Fruit fly (Drosophila melanogaster): Measurements from ENCODE around the gene CG14635.

The CG14635 gene

DNA sequence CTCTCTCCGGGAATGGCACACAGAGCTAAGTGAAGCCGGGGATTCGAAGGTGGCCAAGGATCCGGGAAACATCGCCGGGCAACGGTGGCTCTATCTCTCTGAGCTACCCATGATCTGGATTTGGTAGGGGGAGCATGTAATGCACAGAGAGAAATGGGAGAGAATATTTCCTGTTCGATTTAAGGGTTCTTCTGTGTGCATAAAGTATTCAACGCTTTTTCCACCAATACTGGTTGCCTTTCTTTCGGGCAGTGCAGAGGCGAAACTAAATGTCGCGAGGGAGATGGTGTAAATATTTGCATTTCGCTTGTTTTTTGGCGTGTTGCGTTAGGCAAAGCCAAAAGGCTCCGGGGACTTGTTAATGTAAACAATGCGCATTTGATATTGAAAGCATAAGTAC lies 2.7 kb upstream of the CG14635 start (continued):
- TF ChIP-seq sna (GFP tag; IDR thresholded peaks at IDR 0.05; ENCODE audit: partially characterized antibody) (no peak), PHDP (tag; optimal IDR thresholded peaks at IDR 0.05) (peak; percentile 1), Side (GFP tag; optimal IDR thresholded peaks at IDR 0.05) (no peak), ara (GFP tag; IDR thresholded peaks at IDR 0.05) (no peak), CG33557 (GFP tag; optimal IDR thresholded peaks at IDR 0.05) (no peak), Hmx (GFP tag; optimal IDR thresholded peaks at IDR 0.05) (no peak), CG5953 (GFP tag; IDR thresholded peaks at IDR 0.05) (no peak), sd (tag; optimal IDR thresholded peaks at IDR 0.05) (no peak), NfI (GFP tag; optimal IDR thresholded peaks at IDR 0.05) (no peak), Ptx1 (GFP tag; IDR thresholded peaks at IDR 0.05) (peak; percentile 49), CG14710 (tag; optimal IDR thresholded peaks at IDR 0.05) (no peak), CG1529 (GFP tag; optimal IDR thresholded peaks at IDR 0.05) (no peak), Antp (GFP tag; optimal IDR thresholded peaks at IDR 0.05) (peak; percentile 33), CG11696 (GFP tag; IDR thresholded peaks at IDR 0.05) (no peak), cg (GFP tag; optimal IDR thresholded peaks at IDR 0.05) (no peak), CG10366 (GFP tag; IDR thresholded peaks at IDR 0.05) (peak; percentile 11; the same call in 1 of the 2 replicates), Med (GFP tag) (peak; percentile 69), Gug (GFP tag; IDR thresholded peaks at IDR 0.05) (peak; percentile 20; the same call in 1 of the 4 replicates), croc (GFP tag; conservative IDR thresholded peaks at IDR 0.05) (no peak), CG7839 (tag; optimal IDR thresholded peaks at IDR 0.05) (peak; percentile 17), Tbp (GFP tag; optimal IDR thresholded peaks at IDR 0.05) (no peak), fd96Cb (tag; optimal IDR thresholded peaks at IDR 0.05) (peak; percentile 42), CG17359 (tag; optimal IDR thresholded peaks at IDR 0.05) (peak; percentile 26), CG11085 (GFP tag; IDR thresholded peaks at IDR 0.05) (no peak), nerfin-2 (GFP tag; IDR thresholded peaks at IDR 0.05; ENCODE audit: partially characterized antibody) (no peak), CG32772 (GFP tag; IDR thresholded peaks at IDR 0.05) (0 out of 2 replicates have a peak, but pooled peaks have one; percentile 19), CG12299 (tag; optimal IDR thresholded peaks at IDR 0.05) (no peak), CG11504 (tag; optimal IDR thresholded peaks at IDR 0.05) (peak; percentile 35), CG18262 (tag; optimal IDR thresholded peaks at IDR 0.05) (peak; percentile 3), gt (GFP tag; IDR thresholded peaks at IDR 0.05) (no peak), da (GFP tag; optimal IDR thresholded peaks at IDR 0.05) (no peak), CG6272 (GFP tag; IDR thresholded peaks at IDR 0.05) (no peak), CG12769 (tag; optimal IDR thresholded peaks at IDR 0.05) (peak; percentile 13), CG8281 (tag; optimal IDR thresholded peaks at IDR 0.05) (no peak), CG13123 (GFP tag; optimal IDR thresholded peaks at IDR 0.05) (no peak), vfl (GFP tag; optimal IDR thresholded peaks at IDR 0.05) (no peak), HLH4C (GFP tag; IDR thresholded peaks at IDR 0.05; ENCODE audit: partially characterized antibody) (no peak), gce (GFP tag; IDR thresholded peaks at IDR 0.05) (no peak), CG3065 (GFP tag; optimal IDR thresholded peaks at IDR 0.05) (no peak), lov (optimal IDR thresholded peaks at IDR 0.05) (no peak), lov (GFP tag; IDR thresholded peaks at IDR 0.05) (no peak), Hsf (GFP tag; optimal IDR thresholded peaks at IDR 0.05) (peak; percentile 1), CG1603 (tag; optimal IDR thresholded peaks at IDR 0.05) (peak; percentile 42), CG6813 (GFP tag; optimal IDR thresholded peaks at IDR 0.05) (peak; percentile 34), az2 (GFP tag; optimal IDR thresholded peaks at IDR 0.05) (peak; percentile 12), lmd (GFP tag; IDR thresholded peaks at IDR 0.05) (0 out of 2 replicates have a peak, but pooled peaks have one; percentile 29), sug (tag; optimal IDR thresholded peaks at IDR 0.05) (no peak), dm (GFP tag; optimal IDR thresholded peaks at IDR 0.05) (no peak), CG8290 (GFP tag; optimal IDR thresholded peaks at IDR 0.05) (no peak), CG8290 (tag; optimal IDR thresholded peaks at IDR 0.05) (peak in 1 of 2 experiments; percentile 29), row (GFP tag; IDR thresholded peaks at IDR 0.05) (peak; percentile 66), chif (GFP tag; optimal IDR thresholded peaks at IDR 0.05) (no peak)
